Fruit fly (Drosophila melanogaster) whole organism, embryonic: ENCODE data around the gene Elba2.

Experiments used
- Asciz ChIP-seq: fragments of 200-800 bp; sonication (Bioruptor generic); optimal IDR thresholded peaks from 2 replicates; lab custom pipeline; 2017; ENCODE audit warnings: missing biosample characterization, mild to moderate bottlenecking, missing genetic modification characterization, missing genetic modification reagents
- Atf6 ChIP-seq: fragments of 200-800 bp; sonication (Bioruptor generic); IDR thresholded peaks from 2 replicates; pipeline ENCODE4 v1.3.6; 2022; ENCODE audit warnings: missing biosample characterization, missing genetic modification characterization
- B-H1 ChIP-seq: fragments of 200-800 bp; sonication (Bioruptor generic); IDR thresholded peaks from 3 replicates; pipeline ENCODE4 v1.3.6; 2022; ENCODE audit warnings: missing biosample characterization, missing genetic modification characterization
- CG10431 ChIP-seq: fragments of 200-800 bp; sonication (Bioruptor generic); optimal IDR thresholded peaks from 3 replicates; lab custom pipeline; 2018; ENCODE audit warnings: missing biosample characterization, mild to moderate bottlenecking, missing genetic modification characterization
- CG10959 ChIP-seq: fragments of 200-800 bp; sonication (Bioruptor generic); IDR thresholded peaks from 2 replicates; pipeline ENCODE4 v1.3.6; 2022; ENCODE audit warnings: missing biosample characterization, missing genetic modification characterization
- CG14710 ChIP-seq: fragments of 200-800 bp; sonication (Bioruptor generic); optimal IDR thresholded peaks from 3 replicates; lab custom pipeline; 2019; ENCODE audit warnings: missing biosample characterization, mild to moderate bottlenecking, missing genetic modification characterization, moderate library complexity
- CG16813 ChIP-seq: fragments of 200-800 bp; sonication (Bioruptor generic); IDR thresholded peaks from 3 replicates; pipeline ENCODE4 v1.3.6; 2022; ENCODE audit warnings: missing biosample characterization, missing genetic modification characterization; ENCODE audit not compliant: partially characterized antibody
- CG17385 ChIP-seq: fragments of 200-800 bp; sonication (Bioruptor generic); optimal IDR thresholded peaks from 3 replicates; lab custom pipeline; 2018; ENCODE audit warnings: missing biosample characterization, mild to moderate bottlenecking, missing genetic modification characterization
- CG18011 ChIP-seq: fragments of 200-800 bp; sonication (Bioruptor generic); optimal IDR thresholded peaks from 2 replicates; lab custom pipeline; 2017; ENCODE audit warnings: missing biosample characterization, missing genetic modification characterization, mild to moderate bottlenecking, moderate library complexity, missing genotype
- CG2116 ChIP-seq: fragments of 200-800 bp; sonication (Bioruptor generic); optimal IDR thresholded peaks from 3 replicates; lab custom pipeline; 2018; ENCODE audit warnings: missing biosample characterization, mild to moderate bottlenecking, missing genetic modification characterization
- CG2120 ChIP-seq: fragments of 200-800 bp; sonication (Bioruptor generic); optimal IDR thresholded peaks from 3 replicates; lab custom pipeline; 2016; ENCODE audit warnings: missing biosample characterization, missing genetic modification characterization
- CG32532 ChIP-seq: fragments of 200-800 bp; sonication (Bioruptor generic); IDR thresholded peaks from 2 replicates; pipeline ENCODE4 v1.3.6; 2022; ENCODE audit warnings: missing biosample characterization, missing genetic modification characterization
- CG3847 ChIP-seq: fragments of 200-800 bp; sonication (Bioruptor generic); IDR thresholded peaks from 2 replicates; pipeline ENCODE4 v1.3.6; 2022; ENCODE audit warnings: missing biosample characterization, missing genetic modification characterization
- CG5245 ChIP-seq: fragments of 200-800 bp; sonication (Bioruptor generic); optimal IDR thresholded peaks from 3 replicates; lab custom pipeline; 2016; ENCODE audit warnings: missing biosample characterization, missing genetic modification characterization
- CG7786 ChIP-seq: fragments of 200-800 bp; sonication (Bioruptor generic); optimal IDR thresholded peaks from 2 replicates; lab custom pipeline; 2016; ENCODE audit warnings: missing biosample characterization, missing genetic modification characterization
- CG8089 ChIP-seq: fragments of 200-800 bp; sonication (Bioruptor generic); optimal IDR thresholded peaks from 3 replicates; lab custom pipeline; 2016; ENCODE audit warnings: missing biosample characterization, missing genetic modification characterization
- CG8281 ChIP-seq: fragments of 200-800 bp; sonication (Bioruptor generic); optimal IDR thresholded peaks from 2 replicates; lab custom pipeline; 2018; ENCODE audit warnings: missing biosample characterization, mild to moderate bottlenecking, missing genetic modification characterization, moderate library complexity
- CG8478 ChIP-seq: fragments of >200 bp; optimal IDR thresholded peaks from 2 replicates; lab custom pipeline; 2018
- CG8944 ChIP-seq: fragments of 200-800 bp; sonication (Bioruptor generic); optimal IDR thresholded peaks from 3 replicates; lab custom pipeline; 2016; ENCODE audit warnings: missing biosample characterization, missing genetic modification characterization
- Dbx ChIP-seq: fragments of 200-800 bp; sonication (Bioruptor generic); IDR thresholded peaks from 3 replicates; pipeline ENCODE4 v1.3.6; 2022; ENCODE audit warnings: missing biosample characterization, missing genetic modification characterization
- Deaf1 ChIP-seq: fragments of 200-800 bp; optimal IDR thresholded peaks from 3 replicates; lab custom pipeline; 2019; ENCODE audit warnings: missing biosample characterization, mild to moderate bottlenecking, missing genetic modification characterization, moderate library complexity
- Dip3 ChIP-seq: fragments of 200-800 bp; sonication (Bioruptor generic); optimal IDR thresholded peaks from 3 replicates; lab custom pipeline; 2016; ENCODE audit warnings: missing biosample characterization, missing genetic modification characterization
- E2f1 ChIP-seq: fragments of 200-800 bp; sonication (Bioruptor generic); IDR thresholded peaks from 2 replicates; pipeline ENCODE4 v1.3.6; 2022; ENCODE audit warnings: missing biosample characterization, missing genetic modification characterization
- ERR ChIP-seq: fragments of 200-800 bp; sonication (Bioruptor generic); optimal IDR thresholded peaks from 2 replicates; lab custom pipeline; 2016; ENCODE audit warnings: missing biosample characterization, missing genetic modification characterization
- HLH54F ChIP-seq: fragments of 200-800 bp; sonication (Bioruptor generic); optimal IDR thresholded peaks from 3 replicates; lab custom pipeline; 2016; ENCODE audit warnings: missing biosample characterization, missing genetic modification characterization
- Rfx ChIP-seq: fragments of 200-800 bp; sonication (Bioruptor generic); IDR thresholded peaks from 2 replicates; pipeline ENCODE4 v1.3.6; 2022; ENCODE audit warnings: missing biosample characterization, missing genetic modification characterization
- Side ChIP-seq: fragments of 200-800 bp; sonication (Bioruptor generic); optimal IDR thresholded peaks from 2 replicates; lab custom pipeline; 2016; ENCODE audit warnings: missing biosample characterization, missing genetic modification characterization
- Sry-δ ChIP-seq: fragments of 200-800 bp; sonication (Bioruptor generic); optimal IDR thresholded peaks from 2 replicates; lab custom pipeline; 2016; ENCODE audit warnings: missing biosample characterization, missing genetic modification characterization
- ab ChIP-seq: fragments of 200-800 bp; sonication (Bioruptor generic); optimal IDR thresholded peaks from 2 replicates; lab custom pipeline; 2016; ENCODE audit warnings: missing biosample characterization, missing genetic modification characterization
- ac ChIP-seq: fragments of 200-800 bp; sonication (Bioruptor generic); optimal IDR thresholded peaks from 3 replicates; lab custom pipeline; 2017; ENCODE audit warnings: missing biosample characterization, mild to moderate bottlenecking, missing genetic modification characterization
- bbx ChIP-seq: fragments of 200-800 bp; sonication (Bioruptor generic); IDR thresholded peaks from 2 replicates; pipeline ENCODE4 v1.3.6; 2022; ENCODE audit warnings: missing biosample characterization, missing genetic modification characterization; ENCODE audit not compliant: partially characterized antibody
- caup ChIP-seq: fragments of 200-800 bp; sonication (Bioruptor generic); optimal IDR thresholded peaks from 3 replicates; lab custom pipeline; 2017; ENCODE audit warnings: missing biosample characterization, mild to moderate bottlenecking, missing genetic modification characterization, moderate library complexity; ENCODE audit not compliant: severe bottlenecking
- cg ChIP-seq: fragments of 200-800 bp; sonication (Bioruptor generic); optimal IDR thresholded peaks from 3 replicates; lab custom pipeline; 2019; ENCODE audit warnings: missing biosample characterization, mild to moderate bottlenecking, missing genetic modification characterization, moderate library complexity
- chm ChIP-seq: fragments of 200-800 bp; sonication (Bioruptor generic); IDR thresholded peaks from 2 replicates; pipeline ENCODE4 v1.3.6; 2022; ENCODE audit warnings: missing biosample characterization, missing genetic modification characterization
- ci ChIP-seq: fragments of 200-800 bp; sonication (Bioruptor generic); IDR thresholded peaks from 3 replicates; pipeline ENCODE4 v1.3.6; 2022; ENCODE audit warnings: missing biosample characterization, missing genetic modification characterization
- da ChIP-seq: fragments of 200-800 bp; sonication (Bioruptor generic); optimal IDR thresholded peaks from 2 replicates; lab custom pipeline; 2016; ENCODE audit warnings: missing biosample characterization, missing genetic modification characterization
- dan ChIP-seq: fragments of 200-800 bp; sonication (Bioruptor generic); IDR thresholded peaks from 2 replicates; pipeline ENCODE4 v1.3.6; 2022; ENCODE audit warnings: missing biosample characterization, missing genetic modification characterization
- dmrt11E ChIP-seq: fragments of 200-800 bp; sonication (Bioruptor generic); optimal IDR thresholded peaks from 3 replicates; lab custom pipeline; 2018; ENCODE audit warnings: missing biosample characterization, mild to moderate bottlenecking, missing genetic modification characterization, moderate library complexity
- ftz-f1 ChIP-seq: fragments of 200-800 bp; sonication (Bioruptor generic); optimal IDR thresholded peaks from 2 replicates; lab custom pipeline; 2016; ENCODE audit warnings: missing biosample characterization, missing genetic modification characterization
- fu2 ChIP-seq: fragments of 200-800 bp; sonication (Bioruptor generic); optimal IDR thresholded peaks from 2 replicates; lab custom pipeline; 2016; ENCODE audit warnings: missing biosample characterization, missing genetic modification characterization
- gt ChIP-seq: fragments of 200-800 bp; sonication (Bioruptor generic); IDR thresholded peaks from 2 replicates; pipeline ENCODE4 v1.3.6; 2022; ENCODE audit warnings: missing biosample characterization, missing genetic modification characterization
- hkb ChIP-seq, 2 experiments: fragments of 200-800 bp in 1 of 2; fragments of >200 bp in 1 of 2; sonication (Bioruptor generic) in 1 of 2; IDR thresholded peaks in 1 of 2; optimal IDR thresholded peaks in 1 of 2; 2 replicates each; pipeline versions ENCODE4 v1.3.6 to Lab custom; 2017 to 2022; ENCODE audit warnings: missing biosample characterization in 1 of 2, missing genetic modification characterization in 1 of 2
- insv ChIP-seq, 2 experiments: fragments of 200-800 bp; sonication (Bioruptor generic); optimal IDR thresholded peaks; 3 replicates each; lab custom pipeline; 2016 to 2018; ENCODE audit warnings: missing biosample characterization in 2 of 2, missing genetic modification characterization in 2 of 2
- lmd ChIP-seq: fragments of 200-800 bp; sonication (Bioruptor generic); IDR thresholded peaks from 2 replicates; pipeline ENCODE4 v1.3.6; 2022; ENCODE audit warnings: missing biosample characterization, missing genetic modification characterization
- lov ChIP-seq, 2 experiments: fragments of 200-800 bp in 1 of 2; fragments of >200 bp in 1 of 2; sonication (Bioruptor generic) in 1 of 2; IDR thresholded peaks in 1 of 2; optimal IDR thresholded peaks in 1 of 2; 2 replicates in 1 of 2; 3 replicates in 1 of 2; pipeline versions ENCODE4 v1.3.6 to Lab custom; 2017 to 2022; ENCODE audit warnings: missing biosample characterization in 1 of 2, missing genetic modification characterization in 1 of 2
- maf-S ChIP-seq: fragments of 200-800 bp; sonication (Bioruptor generic); optimal IDR thresholded peaks from 2 replicates; lab custom pipeline; 2016; ENCODE audit warnings: missing biosample characterization, missing genetic modification characterization
- mam ChIP-seq: fragments of 200-800 bp; sonication (Bioruptor generic); optimal IDR thresholded peaks from 3 replicates; lab custom pipeline; 2016; ENCODE audit warnings: missing biosample characterization, missing genetic modification characterization
- nerfin-1 ChIP-seq: fragments of 200-800 bp; sonication (Bioruptor generic); optimal IDR thresholded peaks from 3 replicates; lab custom pipeline; 2019; ENCODE audit warnings: missing biosample characterization, mild to moderate bottlenecking, missing genetic modification characterization, moderate library complexity
- p53 ChIP-seq: fragments of 200-800 bp; sonication (Bioruptor generic); optimal IDR thresholded peaks from 2 replicates; lab custom pipeline; 2016; ENCODE audit warnings: missing biosample characterization, missing genetic modification characterization
- zfh1 ChIP-seq: fragments of 200-800 bp; sonication (Bioruptor generic); IDR thresholded peaks from 3 replicates; pipeline ENCODE4 v1.3.6; 2022; ENCODE audit warnings: missing biosample characterization, missing genetic modification characterization

The Elba2 gene

dm6 chr2L:2585285-2585684 is 7.8 kb downstream of the Elba2 start, which contains the start of gene Drp1 (continued):
- TF ChIP-seq cg (no peak), Dbx (GFP tag; lab: Robert Waterston, UW) (peak; percentile 72), E2f1 (GFP tag; lab: Robert Waterston, UW) (peak; percentile 36; the same call in 1 of the 2 replicates), CG18011 (GFP tag; lab: Kevin White, UChicago) (peak; percentile 18), CG8944 (GFP tag; lab: Kevin White, UChicago) (peak; percentile 62), Dip3 (GFP tag; lab: Kevin White, UChicago) (peak; percentile 63), p53 (GFP tag; lab: Kevin White, UChicago) (peak; percentile 62), ci (GFP tag; lab: Robert Waterston, UW) (peak; percentile 60; the same call in 1 of the 3 replicates), CG16813 (GFP tag; lab: Robert Waterston, UW) (peak; percentile 75), mam (GFP tag; lab: Kevin White, UChicago) (peak; percentile 73), CG3847 (GFP tag; lab: Robert Waterston, UW) (peak; percentile 97), CG2116 (GFP tag; lab: Kevin White, UChicago) (peak; percentile 51), lov (optimal IDR thresholded peaks at IDR 0.05; lab: Kevin White, UChicago) (no peak), lov (GFP tag; IDR thresholded peaks at IDR 0.05; lab: Robert Waterston, UW) (no peak), CG10431 (GFP tag; lab: Kevin White, UChicago) (no peak), maf-S (GFP tag; lab: Kevin White, UChicago) (peak; percentile 42), Rfx (GFP tag; lab: Robert Waterston, UW) (peak; percentile 81), CG17385 (GFP tag; lab: Kevin White, UChicago) (peak; percentile 13), ab (GFP tag; lab: Kevin White, UChicago) (no peak), CG14710 (tag; lab: Kevin White, UChicago) (peak; percentile 82), CG8089 (GFP tag; lab: Kevin White, UChicago) (no peak), Asciz (GFP tag; lab: Kevin White, UChicago) (no peak), da (peak; percentile 30), CG32532 (GFP tag; lab: Robert Waterston, UW) (peak; percentile 65), gt (GFP tag; lab: Robert Waterston, UW) (0 out of 2 replicates have a peak, but pooled peaks have one; percentile 24), fu2 (peak; percentile 63), B-H1 (GFP tag; lab: Robert Waterston, UW) (no peak), Deaf1 (no peak), ac (GFP tag; lab: Kevin White, UChicago) (no peak), Atf6 (GFP tag; lab: Robert Waterston, UW) (peak; percentile 25; the same call in 1 of the 2 replicates), dan (GFP tag; lab: Robert Waterston, UW) (no peak), hkb (optimal IDR thresholded peaks at IDR 0.05; lab: Kevin White, UChicago) (peak; percentile 80), hkb (GFP tag; IDR thresholded peaks at IDR 0.05; lab: Robert Waterston, UW) (peak; percentile 31; the same call in 1 of the 2 replicates), CG7786 (GFP tag; lab: Kevin White, UChicago) (peak; percentile 60), CG8281 (tag; lab: Kevin White, UChicago) (no peak), CG5245 (GFP tag; lab: Kevin White, UChicago) (peak; percentile 14), CG10959 (GFP tag; lab: Robert Waterston, UW) (no peak), Sry-δ (GFP tag; lab: Kevin White, UChicago) (peak; percentile 75), lmd (peak; percentile 44; the same call in 1 of the 2 replicates), chm (GFP tag; lab: Robert Waterston, UW) (peak; percentile 61; the same call in 1 of the 2 replicates), caup (GFP tag; lab: Kevin White, UChicago) (peak; percentile 55), ERR (GFP tag; lab: Kevin White, UChicago) (peak; percentile 65), insv (GFP tag; optimal IDR thresholded peaks at IDR 0.05; lab: Kevin White, UChicago) (peak in 1 of 2 experiments; percentile 51), CG8478 (no peak), dmrt11E (peak; percentile 23), nerfin-1 (peak; percentile 39), bbx (GFP tag; lab: Robert Waterston, UW) (peak; percentile 78), CG2120 (peak; percentile 83), HLH54F (GFP tag; lab: Kevin White, UChicago) (peak; percentile 60), Side (GFP tag; lab: Kevin White, UChicago) (peak; percentile 46), ftz-f1 (peak; percentile 45), zfh1 (GFP tag; lab: Robert Waterston, UW) (peak; percentile 63; the same call in 1 of the 3 replicates)
